Worm (Caenorhabditis elegans) whole organism, mixed stage, embryonic: Measurements from ENCODE around the gene math-9.

ENCODE experiments used
- M03D4.4 ChIP-seq: sonication (generic microtip); optimal IDR thresholded peaks from 2 replicates; lab custom pipeline; 2017; ENCODE audit warnings: mild to moderate bottlenecking, missing genetic modification characterization, missing compliant biosample characterization
- blmp-1 ChIP-seq: fragments of 150-350 bp; optimal IDR thresholded peaks from 2 replicates; lab custom pipeline; 2014; ENCODE audit warnings: missing biosample characterization, missing genetic modification characterization
- ceh-43 ChIP-seq: fragments of 200-800 bp; sonication (Bioruptor generic); optimal IDR thresholded peaks from 2 replicates; lab custom pipeline; 2018; ENCODE audit warnings: mild to moderate bottlenecking, missing genetic modification characterization, moderate library complexity, missing compliant biosample characterization
- ceh-83 ChIP-seq: fragments of 200-800 bp; sonication (Bioruptor generic); optimal IDR thresholded peaks from 2 replicates; lab custom pipeline; 2018; ENCODE audit warnings: mild to moderate bottlenecking, missing genetic modification characterization, missing compliant biosample characterization
- ces-1 ChIP-seq: fragments of 150-350 bp; optimal IDR thresholded peaks from 2 replicates; lab custom pipeline; 2014; ENCODE audit warnings: missing biosample characterization, missing genetic modification reagents, missing genetic modification characterization
- cnd-1 ChIP-seq: fragments of 200-800 bp; sonication (Bioruptor generic); optimal IDR thresholded peaks from 2 replicates; lab custom pipeline; 2018; ENCODE audit warnings: mild to moderate bottlenecking, missing genetic modification characterization, missing compliant biosample characterization
- elt-1 ChIP-seq: sonication (generic microtip); optimal IDR thresholded peaks from 2 replicates; lab custom pipeline; 2017; ENCODE audit warnings: missing genetic modification characterization, mild to moderate bottlenecking, missing compliant biosample characterization, antibody characterized with exemption, moderate library complexity, borderline replicate concordance; ENCODE audit not compliant: insufficient read depth
- elt-3 ChIP-seq: fragments of 150-350 bp; optimal IDR thresholded peaks from 2 replicates; lab custom pipeline; 2014; ENCODE audit warnings: missing biosample characterization, missing genetic modification characterization
- flh-1 ChIP-seq: fragments of 200-800 bp; sonication (Bioruptor generic); optimal IDR thresholded peaks from 2 replicates; lab custom pipeline; 2018; ENCODE audit warnings: mild to moderate bottlenecking, missing genetic modification characterization, moderate library complexity, missing compliant biosample characterization
- ham-2 ChIP-seq: fragments of 200-800 bp; sonication (Bioruptor generic); optimal IDR thresholded peaks from 2 replicates; lab custom pipeline; 2018; ENCODE audit warnings: mild to moderate bottlenecking, missing genetic modification characterization, missing compliant biosample characterization
- lin-13 ChIP-seq: fragments of 150-350 bp; optimal IDR thresholded peaks from 2 replicates; lab custom pipeline; 2014; ENCODE audit warnings: missing biosample characterization, missing genetic modification characterization
- lin-32 ChIP-seq: fragments of 200-800 bp; sonication (Bioruptor generic); optimal IDR thresholded peaks from 2 replicates; lab custom pipeline; 2018; ENCODE audit warnings: mild to moderate bottlenecking, missing genetic modification characterization, missing compliant biosample characterization
- lsy-2 ChIP-seq: fragments of 150-350 bp; optimal IDR thresholded peaks from 2 replicates; lab custom pipeline; 2014; ENCODE audit warnings: missing biosample characterization, missing genetic modification characterization
- mab-5 ChIP-seq: fragments of 150-350 bp; optimal IDR thresholded peaks from 2 replicates; lab custom pipeline; 2014; ENCODE audit warnings: missing biosample characterization, missing genetic modification characterization
- mep-1 ChIP-seq: fragments of 150-350 bp; optimal IDR thresholded peaks from 2 replicates; lab custom pipeline; 2017; ENCODE audit warnings: missing biosample characterization, missing genetic modification reagents, missing genetic modification characterization, inconsistent platforms
- mls-2 ChIP-seq: sonication (generic microtip); optimal IDR thresholded peaks from 2 replicates; lab custom pipeline; 2016; ENCODE audit warnings: mild to moderate bottlenecking, missing genetic modification characterization, moderate library complexity, missing compliant biosample characterization
- nhr-12 ChIP-seq: fragments of 150-350 bp; optimal IDR thresholded peaks from 2 replicates; lab custom pipeline; 2014; ENCODE audit warnings: missing biosample characterization, missing genetic modification characterization
- nhr-2 ChIP-seq: fragments of 150-350 bp; optimal IDR thresholded peaks from 2 replicates; lab custom pipeline; 2014; ENCODE audit warnings: missing biosample characterization, missing genetic modification characterization
- nhr-237 ChIP-seq: fragments of 150-350 bp; optimal IDR thresholded peaks from 2 replicates; lab custom pipeline; 2014; ENCODE audit warnings: missing biosample characterization, missing genetic modification characterization
- nhr-28 ChIP-seq: fragments of 150-350 bp; optimal IDR thresholded peaks from 2 replicates; lab custom pipeline; 2014; ENCODE audit warnings: missing biosample characterization, missing genetic modification characterization
- pha-4 ChIP-seq: fragments of 150-350 bp; optimal IDR thresholded peaks from 2 replicates; lab custom pipeline; 2018; ENCODE audit warnings: missing biosample characterization, missing genetic modification reagents, missing genetic modification characterization
- sem-2 ChIP-seq: fragments of 200-800 bp; sonication (Bioruptor generic); optimal IDR thresholded peaks from 2 replicates; lab custom pipeline; 2018; ENCODE audit warnings: mild to moderate bottlenecking, missing genetic modification characterization, missing compliant biosample characterization
- snpc-4 ChIP-seq: fragments of 150-350 bp; optimal IDR thresholded peaks from 2 replicates; lab custom pipeline; 2014; ENCODE audit warnings: missing biosample characterization, missing genetic modification characterization
- sptf-1 ChIP-seq: sonication (generic microtip); optimal IDR thresholded peaks from 2 replicates; lab custom pipeline; 2017; ENCODE audit warnings: mild to moderate bottlenecking, missing genetic modification characterization, moderate library complexity, missing compliant biosample characterization
- tbx-8 ChIP-seq: fragments of 200-800 bp; sonication (Bioruptor generic); optimal IDR thresholded peaks from 2 replicates; lab custom pipeline; 2018; ENCODE audit warnings: mild to moderate bottlenecking, missing genetic modification characterization, moderate library complexity, missing compliant biosample characterization
- unc-120 ChIP-seq: sonication (generic microtip); optimal IDR thresholded peaks from 2 replicates; lab custom pipeline; 2017; ENCODE audit warnings: missing genetic modification characterization, missing compliant biosample characterization; ENCODE audit not compliant: poor library complexity, severe bottlenecking
- unc-39 ChIP-seq: fragments of 150-350 bp; optimal IDR thresholded peaks from 2 replicates; lab custom pipeline; 2014; ENCODE audit warnings: missing biosample characterization, missing genetic modification characterization
- unc-62 ChIP-seq: fragments of 150-350 bp; optimal IDR thresholded peaks from 2 replicates; lab custom pipeline; 2014; ENCODE audit warnings: missing biosample characterization, missing genetic modification reagents, missing genetic modification characterization
- zip-8 ChIP-seq: fragments of 150-350 bp; optimal IDR thresholded peaks from 2 replicates; lab custom pipeline; 2014; ENCODE audit warnings: missing biosample characterization, missing genetic modification characterization
- ztf-11 ChIP-seq: fragments of 150-350 bp; optimal IDR thresholded peaks from 2 replicates; lab custom pipeline; 2014; ENCODE audit warnings: missing biosample characterization, missing genetic modification characterization

math-9 gene

DNA sequence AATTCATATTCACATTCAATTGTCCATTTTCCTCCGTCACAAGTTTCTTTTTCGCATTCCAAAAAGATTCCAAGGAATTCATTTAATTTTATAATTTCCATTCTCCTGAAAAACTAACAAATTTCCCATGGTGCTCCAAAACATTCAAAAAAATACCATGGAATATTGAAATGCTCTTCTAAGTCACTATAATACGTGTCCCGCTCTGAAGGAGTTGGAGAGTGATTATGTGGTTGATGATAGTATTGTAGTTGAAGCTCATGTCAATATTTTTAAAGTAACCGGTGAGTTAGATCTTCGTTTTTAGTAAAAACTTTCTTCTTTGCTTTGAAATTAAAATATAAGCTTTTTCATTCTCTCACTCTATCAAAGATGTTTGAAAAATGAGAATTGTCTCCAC, at the start of gene math-9:
math-9 (minus strand) TSS at position 101 of the 400 bp plus-strand sequence.
- TF ChIP-seq mab-5 (tag; lab: Kevin White, UChicago) (no peak), lin-13 (tag; lab: Kevin White, UChicago) (no peak), nhr-12 (tag; lab: Kevin White, UChicago) (no peak), nhr-28 (no peak), unc-39 (tag; lab: Kevin White, UChicago) (no peak), blmp-1 (no peak), flh-1 (no peak), elt-1 (no peak), pha-4 (tag; lab: Kevin White, UChicago) (no peak), mls-2 (tag; lab: Kevin White, UChicago) (no peak), sptf-1 (tag; lab: Kevin White, UChicago) (no peak), lin-32 (GFP tag; lab: Kevin White, UChicago) (no peak)

DNA sequence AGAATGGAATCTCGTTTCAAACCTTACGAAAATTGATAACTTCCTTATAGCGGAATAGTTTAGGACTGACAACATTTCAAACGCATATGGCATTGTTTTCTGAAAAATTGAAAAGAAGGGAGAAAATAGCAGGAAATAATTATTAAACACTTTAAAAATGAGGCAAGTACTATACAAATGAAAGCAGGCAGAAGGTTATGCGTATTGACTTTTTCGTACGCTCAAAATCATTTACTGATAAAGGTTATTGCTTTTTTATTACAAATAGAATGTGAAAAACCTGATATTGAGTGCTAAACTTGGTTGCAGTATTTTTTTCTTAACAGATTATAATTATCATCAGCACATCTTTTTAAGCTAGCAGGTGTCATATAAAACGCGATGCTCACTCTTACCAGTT, 49.1 kb upstream of the math-9 start, which contains the start of gene ZK250.13:
ZK250.13 (minus strand) TSS at position 101 of the 400 bp plus-strand sequence.
- TF ChIP-seq sem-2 (GFP tag; lab: Kevin White, UChicago) (no peak), lin-32 (GFP tag; lab: Kevin White, UChicago) (no peak), nhr-2 (tag; lab: Kevin White, UChicago) (no peak), blmp-1 (no peak), M03D4.4 (no peak), mab-5 (tag; lab: Kevin White, UChicago) (no peak), flh-1 (no peak), zip-8 (no peak), cnd-1 (tag; lab: Kevin White, UChicago) (no peak), ceh-83 (GFP tag; lab: Kevin White, UChicago) (no peak), unc-39 (tag; lab: Kevin White, UChicago) (no peak), ztf-11 (tag; lab: Kevin White, UChicago) (no peak)

DNA sequence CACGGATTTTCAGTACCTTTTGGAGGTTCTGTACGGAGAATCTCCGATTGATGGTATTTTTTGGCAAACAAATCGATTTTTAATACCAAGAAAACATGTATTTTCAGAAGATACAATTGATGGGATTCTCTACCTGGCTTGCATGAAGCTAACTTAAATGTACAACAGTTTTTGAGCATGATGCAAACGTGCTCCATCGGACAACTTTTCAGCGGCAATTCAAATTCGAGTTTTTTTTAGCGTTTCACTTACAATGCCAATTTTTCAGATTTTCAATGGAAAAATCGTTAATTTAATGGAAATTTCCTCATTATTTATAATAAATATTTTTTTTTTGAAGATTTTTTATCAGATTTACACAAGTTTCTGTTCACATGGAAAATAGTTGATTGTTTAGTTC, 38.0 kb upstream of the math-9 start:
- TF ChIP-seq unc-62 (GFP tag; lab: Kevin White, UChicago) (no peak), ces-1 (GFP tag; lab: Kevin White, UChicago) (no peak), nhr-28 (no peak)

DNA sequence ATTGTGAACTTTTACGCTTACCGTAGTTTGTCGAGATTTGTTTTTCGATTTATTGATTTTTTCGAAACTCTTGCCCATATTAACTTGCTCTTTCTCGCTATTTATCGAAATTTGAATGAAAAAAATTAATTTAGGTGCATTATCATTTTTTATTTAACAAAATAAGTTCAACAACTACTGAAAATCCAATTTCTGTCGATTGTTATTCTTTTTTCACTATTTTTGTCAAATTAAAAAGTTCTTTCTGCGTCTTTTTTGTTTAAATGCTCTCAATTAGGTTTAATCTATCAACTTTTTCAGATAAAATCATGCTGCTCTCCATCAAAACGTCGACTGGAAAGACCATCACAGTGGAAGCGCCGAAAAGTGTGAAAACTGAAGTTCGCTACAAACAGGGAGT, 35.6 kb upstream of the math-9 start, which contains the start of gene F52C6.2:
F52C6.2 (plus strand) TSS at position 301 of the 400 bp plus-strand sequence.
- TF ChIP-seq nhr-2 (tag; lab: Kevin White, UChicago) (no peak), unc-39 (tag; lab: Kevin White, UChicago) (no peak), zip-8 (no peak), elt-3 (no peak), snpc-4 (tag; lab: Kevin White, UChicago) (no peak), pha-4 (tag; lab: Kevin White, UChicago) (no peak), lin-32 (GFP tag; lab: Kevin White, UChicago) (no peak), ces-1 (GFP tag; lab: Kevin White, UChicago) (no peak), unc-62 (GFP tag; lab: Kevin White, UChicago) (no peak)

DNA sequence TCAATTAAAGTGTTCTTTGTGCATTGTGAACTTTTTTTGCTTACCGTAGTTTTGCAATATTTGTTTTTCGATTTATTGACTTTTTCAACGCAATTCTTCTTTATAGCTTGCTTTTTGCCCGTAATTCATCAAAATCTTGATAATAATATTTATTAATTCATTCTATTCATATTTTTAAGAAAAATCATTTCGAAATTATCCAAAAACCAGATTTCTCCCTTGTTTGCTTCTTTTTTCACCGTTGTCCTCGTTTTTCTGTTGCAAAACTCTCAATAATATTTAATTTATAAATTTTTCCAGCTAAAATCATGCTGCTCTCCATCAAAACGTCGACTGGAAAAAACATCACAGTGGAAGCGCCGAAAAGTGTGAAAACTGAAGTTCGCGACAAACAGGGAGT, 33.9 kb upstream of the math-9 start, which contains the start of gene F52C6.3:
F52C6.3 (plus strand) TSS at position 301 of the 400 bp plus-strand sequence.
- TF ChIP-seq mls-2 (tag; lab: Kevin White, UChicago) (no peak), unc-39 (tag; lab: Kevin White, UChicago) (no peak), lin-13 (tag; lab: Kevin White, UChicago) (no peak), lsy-2 (tag; lab: Kevin White, UChicago) (no peak), mep-1 (tag; lab: Kevin White, UChicago) (no peak), unc-120 (tag; lab: Kevin White, UChicago) (no peak), ceh-43 (GFP tag; lab: Kevin White, UChicago) (no peak), elt-3 (no peak), lin-32 (GFP tag; lab: Kevin White, UChicago) (no peak), nhr-12 (tag; lab: Kevin White, UChicago) (no peak), cnd-1 (tag; lab: Kevin White, UChicago) (no peak), nhr-28 (no peak), nhr-2 (tag; lab: Kevin White, UChicago) (no peak), nhr-237 (tag; lab: Kevin White, UChicago) (no peak), flh-1 (no peak), snpc-4 (tag; lab: Kevin White, UChicago) (no peak), elt-1 (no peak), ham-2 (no peak), tbx-8 (no peak), unc-62 (GFP tag; lab: Kevin White, UChicago) (no peak)
